Worm (Caenorhabditis elegans) whole organism, young adult: ENCODE data around the gene nspf-3.
A peak's percentile ranks its signal among the peaks of the same experiment; 100 is the strongest.

Experiments used
- B0035.1 ChIP-seq: sonication (generic microtip); optimal IDR thresholded peaks from 2 replicates; lab custom pipeline; 2016; ENCODE audit warnings: missing genetic modification characterization, mild to moderate bottlenecking, missing compliant biosample characterization, missing genotype, missing genetic modification reagents
- B0336.3 ChIP-seq: fragments of 200-800 bp; sonication (Bioruptor generic); IDR thresholded peaks from 2 replicates; pipeline ENCODE4 v1.3.6; 2022; ENCODE audit warnings: missing genetic modification characterization, missing compliant biosample characterization
- D2030.7 ChIP-seq: fragments of 200-800 bp; sonication (Bioruptor generic); IDR thresholded peaks from 2 replicates; pipeline ENCODE4 v1.3.6; 2022; ENCODE audit warnings: missing genetic modification reagents, missing genetic modification characterization, missing compliant biosample characterization
- F33H1.4 ChIP-seq: fragments of 200-800 bp; sonication (Bioruptor generic); IDR thresholded peaks from 2 replicates; pipeline ENCODE4 v1.3.6; 2022; ENCODE audit warnings: missing genetic modification reagents, missing genetic modification characterization, missing compliant biosample characterization
- K12H6.12 ChIP-seq: fragments of 200-800 bp; sonication (Bioruptor generic); optimal IDR thresholded peaks from 2 replicates; lab custom pipeline; 2018; ENCODE audit warnings: mild to moderate bottlenecking, missing genetic modification characterization, missing compliant biosample characterization
- Y53G8AR.9 ChIP-seq: fragments of 200-800 bp; sonication (Bioruptor generic); conservative IDR thresholded peaks from 2 replicates; pipeline ENCODE4 v1.3.6; 2022; ENCODE audit warnings: missing genetic modification reagents, missing genetic modification characterization, missing compliant biosample characterization
- Y56A3A.18 ChIP-seq: fragments of 200-800 bp; sonication (Bioruptor generic); IDR thresholded peaks from 2 replicates; pipeline ENCODE4 v1.3.6; 2022; ENCODE audit warnings: missing genetic modification reagents, missing genetic modification characterization, missing compliant biosample characterization
- Y79H2A.3 ChIP-seq: fragments of 200-800 bp; sonication (Bioruptor generic); conservative IDR thresholded peaks from 2 replicates; pipeline ENCODE4 v1.3.6; 2022; ENCODE audit warnings: missing genetic modification reagents, missing genetic modification characterization, missing compliant biosample characterization
- Y95B8A.8 ChIP-seq: fragments of 200-800 bp; sonication (Bioruptor generic); IDR thresholded peaks from 2 replicates; pipeline ENCODE4 v1.3.6; 2022; ENCODE audit warnings: missing genetic modification reagents, missing genetic modification characterization, missing compliant biosample characterization
- akir-1 ChIP-seq: fragments of 200-800 bp; sonication (Bioruptor generic); optimal IDR thresholded peaks from 2 replicates; lab custom pipeline; 2018; ENCODE audit warnings: mild to moderate bottlenecking, missing genetic modification characterization, moderate library complexity, missing compliant biosample characterization
- ama-1 ChIP-seq, 3 experiments: fragments of 150-350 bp in 1 of 3; sonication (generic microtip) in 2 of 3; optimal IDR thresholded peaks; 2 replicates each; lab custom pipeline; 2014 to 2018; ENCODE audit warnings: missing biosample characterization in 2 of 3, missing genetic modification characterization in 2 of 3, missing genetic modification reagents in 2 of 3
- aptf-2 ChIP-seq: fragments of 200-800 bp; sonication (Bioruptor generic); conservative IDR thresholded peaks from 2 replicates; pipeline ENCODE4 v1.3.6; 2022; ENCODE audit warnings: missing genetic modification reagents, missing genetic modification characterization, missing compliant biosample characterization
- aptf-3 ChIP-seq: fragments of 200-800 bp; sonication (Bioruptor generic); IDR thresholded peaks from 2 replicates; pipeline ENCODE4 v1.3.6; 2022; ENCODE audit warnings: missing genetic modification characterization, missing compliant biosample characterization
- athp-1 ChIP-seq: sonication (generic microtip); optimal IDR thresholded peaks from 2 replicates; lab custom pipeline; 2017; ENCODE audit warnings: mild to moderate bottlenecking, missing genetic modification characterization, missing compliant biosample characterization
- attf-3 ChIP-seq: fragments of 200-800 bp; sonication (Bioruptor generic); conservative IDR thresholded peaks from 2 replicates; pipeline ENCODE4 v1.3.6; 2022; ENCODE audit warnings: missing genetic modification reagents, missing genetic modification characterization, missing compliant biosample characterization
- attf-6 ChIP-seq: fragments of 200-800 bp; sonication (Bioruptor generic); IDR thresholded peaks from 2 replicates; pipeline ENCODE4 v1.3.6; 2022; ENCODE audit warnings: missing genetic modification reagents, missing genetic modification characterization, missing compliant biosample characterization
- dpl-1 ChIP-seq: fragments of 150-350 bp; optimal IDR thresholded peaks from 2 replicates; lab custom pipeline; 2014; ENCODE audit warnings: missing biosample characterization, missing genetic modification reagents, missing genetic modification characterization
- egrh-3 ChIP-seq: fragments of 200-800 bp; sonication (Bioruptor generic); IDR thresholded peaks from 2 replicates; pipeline ENCODE4 v1.3.6; 2022; ENCODE audit warnings: missing genetic modification reagents, missing genetic modification characterization, missing compliant biosample characterization
- ekl-4 ChIP-seq: fragments of 200-800 bp; sonication (Bioruptor generic); IDR thresholded peaks from 2 replicates; pipeline ENCODE4 v1.3.6; 2022; ENCODE audit warnings: missing genetic modification reagents, missing genetic modification characterization, missing compliant biosample characterization
- hlh-12 ChIP-seq: sonication (generic microtip); optimal IDR thresholded peaks from 2 replicates; lab custom pipeline; 2016; ENCODE audit warnings: missing genetic modification characterization, missing compliant biosample characterization
- hmg-1.2 ChIP-seq: fragments of 200-800 bp; sonication (Bioruptor generic); IDR thresholded peaks from 2 replicates; pipeline ENCODE4 v1.3.6; 2022; ENCODE audit warnings: missing genetic modification reagents, missing genetic modification characterization, missing compliant biosample characterization
- hrde-1 ChIP-seq: sonication (generic microtip); optimal IDR thresholded peaks from 2 replicates; lab custom pipeline; 2016; ENCODE audit warnings: missing genetic modification characterization, mild to moderate bottlenecking, missing compliant biosample characterization, moderate library complexity, missing genotype, missing genetic modification reagents, borderline replicate concordance
- lag-1 ChIP-seq: fragments of 200-800 bp; sonication (Bioruptor generic); IDR thresholded peaks from 2 replicates; pipeline ENCODE4 v1.3.6; 2022; ENCODE audit warnings: missing genetic modification reagents, missing genetic modification characterization, missing compliant biosample characterization
- lir-1 ChIP-seq: fragments of 200-800 bp; sonication (Bioruptor generic); conservative IDR thresholded peaks from 2 replicates; pipeline ENCODE4 v1.3.6; 2022; ENCODE audit warnings: missing genetic modification reagents, missing genetic modification characterization, missing compliant biosample characterization
- lsy-27 ChIP-seq: sonication (generic microtip); optimal IDR thresholded peaks from 2 replicates; lab custom pipeline; 2017; ENCODE audit warnings: missing genetic modification characterization, mild to moderate bottlenecking, missing compliant biosample characterization, antibody characterized with exemption, missing genotype, borderline replicate concordance; ENCODE audit not compliant: insufficient read depth
- madf-10 ChIP-seq: sonication (generic microtip); optimal IDR thresholded peaks from 2 replicates; lab custom pipeline; 2016; ENCODE audit warnings: mild to moderate bottlenecking, missing genetic modification characterization, missing compliant biosample characterization
- madf-6 ChIP-seq: fragments of 200-800 bp; sonication (Bioruptor generic); IDR thresholded peaks from 2 replicates; pipeline ENCODE4 v1.3.6; 2022; ENCODE audit warnings: missing genetic modification reagents, missing genetic modification characterization, missing compliant biosample characterization
- mes-4 ChIP-seq: sonication (generic microtip); optimal IDR thresholded peaks from 2 replicates; lab custom pipeline; 2016; ENCODE audit warnings: missing genotype, missing genetic modification characterization, missing compliant biosample characterization
- nfyb-1 ChIP-seq: fragments of 200-800 bp; sonication (Bioruptor generic); IDR thresholded peaks from 2 replicates; pipeline ENCODE4 v1.3.6; 2022; ENCODE audit warnings: missing genetic modification reagents, missing genetic modification characterization, missing compliant biosample characterization
- nhr-120 ChIP-seq: fragments of 200-800 bp; sonication (Bioruptor generic); IDR thresholded peaks from 2 replicates; pipeline ENCODE4 v1.3.6; 2022; ENCODE audit warnings: missing genetic modification characterization, missing compliant biosample characterization
- nhr-27 ChIP-seq: fragments of 200-800 bp; sonication (Bioruptor generic); optimal IDR thresholded peaks from 2 replicates; lab custom pipeline; 2018; ENCODE audit warnings: mild to moderate bottlenecking, missing genetic modification characterization, moderate library complexity, missing compliant biosample characterization
- pbrm-1 ChIP-seq: fragments of 200-800 bp; sonication (Bioruptor generic); IDR thresholded peaks from 2 replicates; pipeline ENCODE4 v1.3.6; 2022; ENCODE audit warnings: missing genetic modification reagents, missing genetic modification characterization, missing compliant biosample characterization
- rpc-1 ChIP-seq, 2 experiments: fragments of 150-350 bp in 1 of 2; sonication (generic microtip) in 1 of 2; optimal IDR thresholded peaks; 2 replicates each; lab custom pipeline; 2014 to 2018; ENCODE audit warnings: missing biosample characterization in 1 of 2, missing genetic modification characterization in 1 of 2, missing genetic modification reagents in 1 of 2, missing genotype in 1 of 2
- snpc-1.3 ChIP-seq: sonication (generic microtip); optimal IDR thresholded peaks from 2 replicates; lab custom pipeline; 2017; ENCODE audit warnings: missing genetic modification characterization, mild to moderate bottlenecking, missing compliant biosample characterization, antibody characterized with exemption, moderate library complexity, missing genotype, missing genetic modification reagents; ENCODE audit not compliant: insufficient read depth
- snpc-3.4 ChIP-seq: sonication (generic microtip); optimal IDR thresholded peaks from 2 replicates; lab custom pipeline; 2017; ENCODE audit warnings: missing genetic modification characterization, mild to moderate bottlenecking, missing compliant biosample characterization, antibody characterized with exemption, moderate library complexity, missing genotype, missing genetic modification reagents
- snpc-4 ChIP-seq, 5 experiments: fragments of 150-350 bp in 1 of 5; sonication (generic microtip) in 4 of 5; optimal IDR thresholded peaks; 2 replicates each; lab custom pipeline; 2014 to 2018; ENCODE audit warnings: missing genetic modification characterization in 5 of 5, missing biosample characterization in 3 of 5, antibody characterized with exemption in 2 of 5, mild to moderate bottlenecking in 2 of 5, missing compliant biosample characterization in 2 of 5, missing genotype in 2 of 5, moderate library complexity in 2 of 5, missing genetic modification reagents in 1 of 5
- sptf-2 ChIP-seq: fragments of 200-800 bp; sonication (Bioruptor generic); optimal IDR thresholded peaks from 2 replicates; lab custom pipeline; 2018; ENCODE audit warnings: mild to moderate bottlenecking, missing genetic modification characterization, missing compliant biosample characterization
- tbp1 ChIP-seq: fragments of 200-800 bp; sonication (Bioruptor generic); optimal IDR thresholded peaks from 2 replicates; lab custom pipeline; 2018; ENCODE audit warnings: mild to moderate bottlenecking, missing genetic modification characterization, missing compliant biosample characterization
- unc-130 ChIP-seq: sonication (generic microtip); optimal IDR thresholded peaks from 2 replicates; lab custom pipeline; 2016; ENCODE audit warnings: missing genetic modification reagents, missing genetic modification characterization, missing compliant biosample characterization
- unc-62 ChIP-seq: fragments of 150-350 bp; optimal IDR thresholded peaks from 2 replicates; lab custom pipeline; 2014; ENCODE audit warnings: missing biosample characterization, missing genetic modification reagents, missing genetic modification characterization
- zfh-2 ChIP-seq: fragments of 200-800 bp; sonication (Bioruptor generic); conservative IDR thresholded peaks from 2 replicates; pipeline ENCODE4 v1.3.6; 2022; ENCODE audit warnings: missing genetic modification reagents, missing genetic modification characterization, missing compliant biosample characterization
- zim-3 ChIP-seq: sonication (generic microtip); optimal IDR thresholded peaks from 2 replicates; lab custom pipeline; 2017; ENCODE audit warnings: mild to moderate bottlenecking, missing genetic modification characterization, moderate library complexity, missing compliant biosample characterization
- ztf-22 ChIP-seq: fragments of 200-800 bp; sonication (Bioruptor generic); optimal IDR thresholded peaks from 2 replicates; lab custom pipeline; 2018; ENCODE audit warnings: mild to moderate bottlenecking, missing genetic modification characterization, moderate library complexity, missing compliant biosample characterization
- ztf-25 ChIP-seq: fragments of 200-800 bp; sonication (Bioruptor generic); IDR thresholded peaks from 2 replicates; pipeline ENCODE4 v1.3.6; 2022; ENCODE audit warnings: missing genetic modification reagents, missing genetic modification characterization, missing compliant biosample characterization

Gene nspf-3

ce11 chrII:2736938-2737337 is 47.0 kb upstream of the nspf-3 start:
- TF ChIP-seq madf-10 (tag; lab: Kevin White, UChicago), result no peak
- TF ChIP-seq D2030.7 (GFP tag; lab: Robert Waterston, UW), result 0 out of 2 replicates have a peak, but pooled peaks have one; percentile 22
- TF ChIP-seq snpc-1.3 (tag; lab: Kevin White, UChicago), result no peak
- peak; percentile 70 for TF ChIP-seq zfh-2 (GFP tag; lab: Robert Waterston, UW)
- peak; percentile 50 for TF ChIP-seq egrh-3
- peak; percentile 14 for TF ChIP-seq sptf-2 (GFP tag; lab: Kevin White, UChicago)
- no peak for TF ChIP-seq snpc-4 (GFP tag; optimal IDR thresholded peaks at IDR 0.05; lab: Kevin White, UChicago)
- peak in 2 of 4 experiments; percentile 30 to 66 for TF ChIP-seq snpc-4 (tag; optimal IDR thresholded peaks at IDR 0.05; lab: Kevin White, UChicago)
- no peak for TF ChIP-seq ekl-4 (GFP tag; lab: Robert Waterston, UW)

ce11 chrII:2736156-2736728 is 46.3 kb upstream of the nspf-3 start, which contains the start of gene T05A8.8:
Gene T05A8.8, plus strand, starts transcription at chrII:2736678.
- no peak for TF ChIP-seq athp-1 (tag; lab: Kevin White, UChicago)
- no peak for TF ChIP-seq K12H6.12 (tag; lab: Kevin White, UChicago)
- no peak for TF ChIP-seq Y56A3A.18 (GFP tag; lab: Robert Waterston, UW)
- no peak for TF ChIP-seq zfh-2 (GFP tag; lab: Robert Waterston, UW)
- TF ChIP-seq mes-4, result no peak
- TF ChIP-seq lir-1, result no peak
- no peak for TF ChIP-seq zim-3 (tag; lab: Kevin White, UChicago)
- TF ChIP-seq hmg-1.2 (GFP tag; lab: Robert Waterston, UW), result peak; percentile 23; the same call in 1 of the 2 replicates
- no peak for TF ChIP-seq snpc-3.4
- no peak for TF ChIP-seq Y95B8A.8 (GFP tag; lab: Robert Waterston, UW)
- peak; percentile 45 for TF ChIP-seq D2030.7 (GFP tag; lab: Robert Waterston, UW)
- TF ChIP-seq pbrm-1 (GFP tag; lab: Robert Waterston, UW), result no peak
- TF ChIP-seq B0336.3 (GFP tag; lab: Robert Waterston, UW), result no peak
- TF ChIP-seq nfyb-1 (GFP tag; lab: Robert Waterston, UW), result 0 out of 2 replicates have a peak, but pooled peaks have one; percentile 14
- TF ChIP-seq unc-130, result no peak
- peak; percentile 32; the same call in 1 of the 2 replicates for TF ChIP-seq madf-6 (GFP tag; lab: Robert Waterston, UW)
- TF ChIP-seq B0035.1 (tag; lab: Kevin White, UChicago), result no peak
- TF ChIP-seq ekl-4 (GFP tag; lab: Robert Waterston, UW), result no peak
- no peak for TF ChIP-seq nhr-27 (tag; lab: Kevin White, UChicago)
- 0 out of 2 replicates have a peak, but pooled peaks have one; percentile 40 for TF ChIP-seq nhr-120 (GFP tag; lab: Robert Waterston, UW)
- TF ChIP-seq egrh-3, result no peak
- peak; percentile 86 for TF ChIP-seq tbp1 (GFP tag; lab: Kevin White, UChicago)
- TF ChIP-seq ama-1 (optimal IDR thresholded peaks at IDR 0.05; lab: Kevin White, UChicago), result no peak
- TF ChIP-seq ama-1 (GFP tag; optimal IDR thresholded peaks at IDR 0.05; lab: Kevin White, UChicago), result no peak
- TF ChIP-seq aptf-2, result no peak
- no peak for TF ChIP-seq hrde-1 (tag; lab: Kevin White, UChicago)
- no peak for TF ChIP-seq ztf-22 (GFP tag; lab: Kevin White, UChicago)
- TF ChIP-seq ztf-25 (GFP tag; lab: Robert Waterston, UW), result no peak
- TF ChIP-seq hlh-12, result no peak
- TF ChIP-seq akir-1 (GFP tag; lab: Kevin White, UChicago), result no peak
- peak; percentile 48 for TF ChIP-seq rpc-1 (optimal IDR thresholded peaks at IDR 0.05; lab: Kevin White, UChicago)
- TF ChIP-seq rpc-1 (tag; optimal IDR thresholded peaks at IDR 0.05; lab: Kevin White, UChicago), result peak; percentile 74
- TF ChIP-seq attf-6 (GFP tag; lab: Robert Waterston, UW), result no peak
- TF ChIP-seq F33H1.4 (GFP tag; lab: Robert Waterston, UW), result no peak
- TF ChIP-seq attf-3 (GFP tag; lab: Robert Waterston, UW), result no peak
- no peak for TF ChIP-seq Y79H2A.3 (GFP tag; lab: Robert Waterston, UW)
- no peak for TF ChIP-seq dpl-1 (GFP tag; lab: Kevin White, UChicago)
- no peak for TF ChIP-seq aptf-3
- no peak for TF ChIP-seq unc-62 (GFP tag; lab: Kevin White, UChicago)
- no peak for TF ChIP-seq lag-1 (GFP tag; lab: Robert Waterston, UW)
- TF ChIP-seq Y53G8AR.9, result no peak
- TF ChIP-seq lsy-27 (tag; lab: Kevin White, UChicago), result no peak
